Worm (Caenorhabditis elegans): ENCODE data around the gene asp-19.

DNA sequence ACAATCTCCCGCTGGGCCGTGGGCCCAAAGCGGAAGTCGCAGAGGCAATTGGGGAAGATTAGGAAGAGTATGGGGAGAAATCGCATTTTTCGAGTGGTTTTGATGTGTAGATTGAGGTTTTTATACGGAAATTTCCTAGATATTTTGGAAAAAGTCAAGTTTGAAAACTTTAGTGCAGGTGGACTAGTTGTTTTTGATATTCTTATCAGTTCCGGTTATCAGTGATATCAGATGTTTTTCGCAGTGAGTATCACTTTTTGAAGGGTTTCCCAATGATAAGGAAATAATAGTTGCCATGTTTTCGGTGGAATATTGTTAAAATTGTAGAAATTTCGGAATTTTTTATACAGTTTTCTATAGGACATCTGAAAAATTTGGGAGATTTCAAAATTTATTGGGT is 5.2 kb upstream of the asp-19 start, which contains the start of gene scl-20:
- no peak for TF ChIP-seq aly-2 (tag; optimal IDR thresholded peaks at IDR 0.05)
- TF ChIP-seq ama-1 (optimal IDR thresholded peaks at IDR 0.05), result no peak
- TF ChIP-seq nhr-23 (tag; optimal IDR thresholded peaks at IDR 0.05), result no peak
- TF ChIP-seq nhr-77 (tag; optimal IDR thresholded peaks at IDR 0.05), result no peak
- TF ChIP-seq ceh-82 (tag; optimal IDR thresholded peaks at IDR 0.05), result no peak
- TF ChIP-seq elt-1 (tag; optimal IDR thresholded peaks at IDR 0.05), result no peak
- no peak for TF ChIP-seq unc-62 (GFP tag; optimal IDR thresholded peaks at IDR 0.05)
- TF ChIP-seq ztf-11 (tag; optimal IDR thresholded peaks at IDR 0.05), result no peak
- no peak for TF ChIP-seq unc-55 (GFP tag; optimal IDR thresholded peaks at IDR 0.05)
- no peak for TF ChIP-seq nhr-12 (tag; optimal IDR thresholded peaks at IDR 0.05)
